Fruit fly (Drosophila melanogaster) Kc167 (cell line): Measurements from ENCODE around the gene wupA.

Experiments
- Myc ChIP-seq: fragments of >200 bp; optimal IDR thresholded peaks from 2 replicates; lab custom pipeline; 2017; ENCODE audit warnings: missing external identifiers
- Sin3A ChIP-seq: fragments of >200 bp; optimal IDR thresholded peaks from 2 replicates; lab custom pipeline; 2018; ENCODE audit warnings: missing external identifiers
- h ChIP-seq: fragments of >200 bp; optimal IDR thresholded peaks from 3 replicates; lab custom pipeline; 2018; ENCODE audit warnings: missing external identifiers
- insv ChIP-seq: fragments of >200 bp; optimal IDR thresholded peaks from 3 replicates; lab custom pipeline; 2018; ENCODE audit warnings: missing external identifiers
- psq ChIP-seq: fragments of >200 bp; optimal IDR thresholded peaks from 2 replicates; lab custom pipeline; 2017; ENCODE audit warnings: missing external identifiers
- ttk ChIP-seq: sonication (Bioruptor generic); optimal IDR thresholded peaks from 2 replicates; lab custom pipeline; 2017; ENCODE audit warnings: missing external identifiers

The wupA gene

dm6 chrX:18116811-18117383 is at the start of gene wupA:
Gene wupA, minus strand, starts transcription at chrX:18116922.
- TF ChIP-seq Myc (lab: Kevin White, UChicago), result no peak
- TF ChIP-seq Sin3A (lab: Kevin White, UChicago), result no peak
- no peak for TF ChIP-seq insv (lab: Kevin White, UChicago)
- no peak for TF ChIP-seq psq (lab: Kevin White, UChicago)
- no peak for TF ChIP-seq ttk (lab: Kevin White, UChicago)
- TF ChIP-seq h (lab: Kevin White, UChicago), result no peak

dm6 chrX:18158967-18159366 is 42.2 kb upstream of the wupA start:
- TF ChIP-seq insv (lab: Kevin White, UChicago), result no peak
- no peak for TF ChIP-seq Sin3A (lab: Kevin White, UChicago)
- no peak for TF ChIP-seq psq (lab: Kevin White, UChicago)
- no peak for TF ChIP-seq h (lab: Kevin White, UChicago)

- TF ChIP-seq ttk (lab: Kevin White, UChicago) (no peak), h (lab: Kevin White, UChicago) (no peak), Myc (lab: Kevin White, UChicago) (no peak), Sin3A (lab: Kevin White, UChicago) (no peak), psq (lab: Kevin White, UChicago) (no peak), insv (lab: Kevin White, UChicago) (no peak)
Measured at dm6 chrX:18154955-18155419, 38.3 kb upstream of the wupA start, which contains the start of gene Frq1. Gene Frq1, plus strand, starts transcription at chrX:18155369.

- TF ChIP-seq ttk (lab: Kevin White, UChicago), result no peak
Measured at dm6 chrX:18153001-18153400, 36.3 kb upstream of the wupA start.

- no peak for TF ChIP-seq Myc (lab: Kevin White, UChicago)
- TF ChIP-seq ttk (lab: Kevin White, UChicago), result no peak
- no peak for TF ChIP-seq h (lab: Kevin White, UChicago)
- TF ChIP-seq insv (lab: Kevin White, UChicago), result no peak
- no peak for TF ChIP-seq Sin3A (lab: Kevin White, UChicago)
- TF ChIP-seq psq (lab: Kevin White, UChicago), result no peak
Measured at dm6 chrX:18151323-18151722, 34.6 kb upstream of the wupA start.

- no peak for TF ChIP-seq h (lab: Kevin White, UChicago)
- no peak for TF ChIP-seq psq (lab: Kevin White, UChicago)
- TF ChIP-seq insv (lab: Kevin White, UChicago), result no peak
- TF ChIP-seq Sin3A (lab: Kevin White, UChicago), result no peak
- no peak for TF ChIP-seq Myc (lab: Kevin White, UChicago)
- no peak for TF ChIP-seq ttk (lab: Kevin White, UChicago)
Measured at dm6 chrX:18149292-18149691, 32.6 kb upstream of the wupA start.

dm6 chrX:18140932-18141587 is 24.3 kb upstream of the wupA start:
- TF ChIP-seq psq (lab: Kevin White, UChicago), result no peak
- no peak for TF ChIP-seq h (lab: Kevin White, UChicago)
- no peak for TF ChIP-seq Myc (lab: Kevin White, UChicago)
- no peak for TF ChIP-seq Sin3A (lab: Kevin White, UChicago)
- TF ChIP-seq insv (lab: Kevin White, UChicago), result no peak
- no peak for TF ChIP-seq ttk (lab: Kevin White, UChicago)

- TF ChIP-seq insv (lab: Kevin White, UChicago) (no peak), Myc (lab: Kevin White, UChicago) (no peak), Sin3A (lab: Kevin White, UChicago) (no peak), ttk (lab: Kevin White, UChicago) (no peak), h (lab: Kevin White, UChicago) (no peak), psq (lab: Kevin White, UChicago) (no peak)
Measured at dm6 chrX:18139950-18140349, 23.2 kb upstream of the wupA start.

dm6 chrX:18138297-18138696 is 21.6 kb upstream of the wupA start, which contains the start of gene CG43229:
Gene CG43229, plus strand, starts transcription at chrX:18138542.
- TF ChIP-seq Sin3A (lab: Kevin White, UChicago) (no peak), ttk (lab: Kevin White, UChicago) (no peak), h (lab: Kevin White, UChicago) (no peak), psq (lab: Kevin White, UChicago) (no peak), Myc (lab: Kevin White, UChicago) (no peak), insv (lab: Kevin White, UChicago) (no peak)

dm6 chrX:18136910-18137849 is 20.5 kb upstream of the wupA start, which contains the start of gene ari-1:
Gene ari-1, minus strand, starts transcription at chrX:18137784.
- TF ChIP-seq psq (lab: Kevin White, UChicago) (no peak), h (lab: Kevin White, UChicago) (no peak), insv (lab: Kevin White, UChicago) (no peak), Myc (lab: Kevin White, UChicago) (no peak), ttk (lab: Kevin White, UChicago) (no peak), Sin3A (lab: Kevin White, UChicago) (no peak)

- TF ChIP-seq Sin3A (lab: Kevin White, UChicago) (no peak), insv (lab: Kevin White, UChicago) (no peak), psq (lab: Kevin White, UChicago) (no peak), h (lab: Kevin White, UChicago) (no peak), ttk (lab: Kevin White, UChicago) (peak; percentile 40)
Measured at dm6 chrX:18136059-18136458, 19.3 kb upstream of the wupA start.
